Comparison of ENCODE assay signal across 1 worm cellular context in the genomic region with DNA sequence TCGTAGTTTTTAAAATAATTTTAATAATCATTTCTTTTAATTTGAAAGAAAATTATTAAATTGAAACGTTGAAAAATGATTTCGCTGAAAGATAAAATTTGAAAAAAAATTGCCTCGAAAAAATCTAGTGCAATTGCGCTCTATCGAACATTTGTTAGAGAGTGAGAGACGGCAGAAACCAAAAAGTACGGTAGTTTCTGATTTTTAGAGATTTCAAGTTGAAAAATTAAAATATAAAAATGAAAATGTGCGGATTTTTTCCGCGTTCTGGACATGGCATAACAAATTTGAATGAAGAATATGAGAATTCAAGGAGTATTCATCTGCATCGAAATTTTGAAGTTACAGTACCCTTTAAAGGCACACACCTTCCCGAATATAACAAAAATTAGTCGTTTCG.
TF ChIP-seq lines count a peak whose summit lies in the region.

No protein-coding gene starts in this region.

TF ChIP-seq in whole organism, L4 larva, 104 proteins besides CTCF, POLR2A, EP300 and RAD21 (continued from another document):
- TF ChIP-seq vab-7 (GFP tag; IDR thresholded peaks at IDR 0.05; lab: Robert Waterston, UW) (no peak), nhr-102 (tag; optimal IDR thresholded peaks at IDR 0.05; lab: Kevin White, UChicago) (no peak)
TF ChIP-seq in whole organism, L4 larva: peak in this region for 3.
